Fruit fly (Drosophila melanogaster): ENCODE data around the gene Pkcdelta.

Gene Pkcdelta

DNA sequence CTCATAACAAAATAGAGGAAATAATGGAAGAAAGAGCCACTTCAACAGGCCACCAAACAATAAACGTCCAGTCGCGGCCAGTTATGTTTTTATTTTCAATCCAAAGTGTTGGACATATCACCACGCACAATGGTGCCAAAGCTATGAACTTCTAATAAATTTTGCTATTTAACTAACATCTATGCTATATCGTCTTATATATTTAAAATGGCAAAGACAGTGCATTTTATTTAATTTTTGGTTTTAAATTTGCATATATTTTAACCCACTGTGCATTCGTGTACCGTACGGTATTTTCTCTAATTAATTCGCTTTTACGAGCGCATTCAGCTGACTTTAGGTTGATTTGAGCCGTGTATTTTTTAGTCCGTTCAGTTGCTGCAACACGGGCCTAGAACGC lies 22.3 kb downstream of the Pkcdelta start, which contains the start of gene CG15927 (continued):
- TF ChIP-seq Jarid2 (GFP tag; optimal IDR thresholded peaks at IDR 0.05) (no peak), CG3065 (GFP tag; optimal IDR thresholded peaks at IDR 0.05) (no peak), CG6654 (GFP tag; optimal IDR thresholded peaks at IDR 0.05) (peak; percentile 16), pho (GFP tag; optimal IDR thresholded peaks at IDR 0.05) (no peak), lmd (GFP tag; IDR thresholded peaks at IDR 0.05) (peak; percentile 55), scrt (GFP tag; optimal IDR thresholded peaks at IDR 0.05) (no peak), CG42726 (GFP tag; IDR thresholded peaks at IDR 0.05; ENCODE audit: partially characterized antibody) (no peak), dysf (GFP tag; IDR thresholded peaks at IDR 0.05) (no peak), Side (GFP tag; optimal IDR thresholded peaks at IDR 0.05) (no peak), CG1024 (GFP tag; IDR thresholded peaks at IDR 0.05) (0 out of 2 replicates have a peak, but pooled peaks have one; percentile 21), CG17328 (GFP tag; IDR thresholded peaks at IDR 0.05) (peak; percentile 82), CTCF (GFP tag; optimal IDR thresholded peaks at IDR 0.05) (peak; percentile 41), jing (GFP tag; optimal IDR thresholded peaks at IDR 0.05) (no peak), Atf3 (GFP tag; optimal IDR thresholded peaks at IDR 0.05) (no peak), CG10462 (GFP tag; optimal IDR thresholded peaks at IDR 0.05) (no peak), CG17612 (GFP tag; IDR thresholded peaks at IDR 0.05) (no peak), sug (tag; optimal IDR thresholded peaks at IDR 0.05) (no peak), eve (GFP tag; optimal IDR thresholded peaks at IDR 0.05) (peak in 1 of 2 experiments; percentile 63), pum (GFP tag; optimal IDR thresholded peaks at IDR 0.05) (no peak), CG11560 (tag; IDR thresholded peaks at IDR 0.05) (no peak), Doc3 (GFP tag; IDR thresholded peaks at IDR 0.05; ENCODE audit: partially characterized antibody) (no peak), Rx (GFP tag; IDR thresholded peaks at IDR 0.05) (no peak), sna (GFP tag; IDR thresholded peaks at IDR 0.05; ENCODE audit: partially characterized antibody) (no peak), her (GFP tag; optimal IDR thresholded peaks at IDR 0.05) (no peak), cas (GFP tag; IDR thresholded peaks at IDR 0.05) (no peak), TFAM (GFP tag; optimal IDR thresholded peaks at IDR 0.05) (no peak), H15 (GFP tag; IDR thresholded peaks at IDR 0.05) (peak; percentile 53; the same call in 1 of the 3 replicates), CG10274 (GFP tag; optimal IDR thresholded peaks at IDR 0.05) (no peak), ind (GFP tag; optimal IDR thresholded peaks at IDR 0.05) (peak; percentile 54), Sin3A (optimal IDR thresholded peaks at IDR 0.05) (no peak), CG31224 (GFP tag; IDR thresholded peaks at IDR 0.05) (no peak), CG15601 (tag; optimal IDR thresholded peaks at IDR 0.05) (peak; percentile 79), org-1 (GFP tag; optimal IDR thresholded peaks at IDR 0.05) (peak; percentile 35), cato (GFP tag; optimal IDR thresholded peaks at IDR 0.05; ENCODE audit: borderline replicate concordance) (peak; percentile 13), chn (GFP tag; optimal IDR thresholded peaks at IDR 0.05) (no peak), trem (tag; optimal IDR thresholded peaks at IDR 0.05) (peak; percentile 30), CG9932 (GFP tag; IDR thresholded peaks at IDR 0.05) (0 out of 2 replicates have a peak, but pooled peaks have one; percentile 28), CG15514 (GFP tag; optimal IDR thresholded peaks at IDR 0.05) (no peak), CG10321 (GFP tag; IDR thresholded peaks at IDR 0.05) (no peak), ERR (GFP tag; optimal IDR thresholded peaks at IDR 0.05) (peak; percentile 14), gro (GFP tag; optimal IDR thresholded peaks at IDR 0.05) (no peak), CG7556 (GFP tag; optimal IDR thresholded peaks at IDR 0.05) (peak; percentile 35), CG8478 (optimal IDR thresholded peaks at IDR 0.05) (no peak), emc (GFP tag; optimal IDR thresholded peaks at IDR 0.05) (no peak)

- TF ChIP-seq CG2129 (GFP tag; IDR thresholded peaks at IDR 0.05; ENCODE audit: partially characterized antibody) = no peak
- peak; percentile 68 for TF ChIP-seq CG15601 (tag; optimal IDR thresholded peaks at IDR 0.05)
- peak; percentile 57 for TF ChIP-seq oc (tag; optimal IDR thresholded peaks at IDR 0.05)
- peak; percentile 11; the same call in 1 of the 2 replicates for TF ChIP-seq vvl (GFP tag; IDR thresholded peaks at IDR 0.05)
- peak; percentile 99 for TF ChIP-seq Blimp-1 (GFP tag; optimal IDR thresholded peaks at IDR 0.05)
- TF ChIP-seq Awh (GFP tag; IDR thresholded peaks at IDR 0.05) = 0 out of 2 replicates have a peak, but pooled peaks have one; percentile 10
Observed at dm6 chrX:12455891-12456290, 23.9 kb downstream of the Pkcdelta start.
